Worm (Caenorhabditis elegans): ENCODE measurements around the gene K05F1.10.

ce11 chrII:5819655-5820054 is 14.4 kb upstream of the K05F1.10 start:
- TF ChIP-seq flt-1 (GFP tag; IDR thresholded peaks at IDR 0.05) (peak; percentile 52; the same call in 1 of the 2 replicates), cog-1 (tag; optimal IDR thresholded peaks at IDR 0.05) (no peak), med-1 (GFP tag; optimal IDR thresholded peaks at IDR 0.05; ENCODE audit: insufficient read depth) (no peak), ztf-29 (GFP tag; IDR thresholded peaks at IDR 0.05) (no peak)

Data from whole organism, midembryonic.